Fruit fly (Drosophila melanogaster): ENCODE results near the gene Hira.

DNA sequence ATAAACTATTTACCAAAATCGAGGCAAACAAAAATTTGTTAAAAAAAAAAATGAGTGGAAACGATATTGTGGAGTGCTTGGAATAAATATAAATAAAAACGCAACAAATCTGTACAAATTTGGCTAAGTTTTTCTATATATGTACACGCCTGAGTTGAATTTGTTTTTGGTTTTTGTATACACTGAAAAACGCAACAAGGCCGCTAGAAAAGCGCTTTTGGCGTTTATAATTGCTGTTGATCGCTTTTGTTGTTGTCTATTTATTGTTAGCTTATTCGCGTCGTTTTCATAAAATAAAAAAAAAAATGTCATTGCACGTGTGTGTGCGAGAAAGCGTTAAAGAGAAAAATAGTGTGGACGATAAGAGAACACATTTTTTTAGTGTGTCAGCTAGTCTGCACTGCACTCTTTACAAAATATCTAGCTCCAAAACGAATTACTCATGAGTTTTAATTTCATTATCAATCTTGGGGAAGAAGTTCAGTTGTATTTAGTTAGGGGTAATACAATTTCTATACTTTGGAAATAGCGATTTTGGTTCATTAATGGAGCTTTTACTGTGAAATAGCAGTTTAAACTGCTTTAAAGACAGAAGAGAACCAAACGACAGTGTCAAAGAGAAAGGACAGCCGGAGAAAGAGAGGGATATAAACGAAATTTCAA lies 26.4 kb upstream of the Hira start:
- no peak for TF ChIP-seq CG17385 (GFP tag; optimal IDR thresholded peaks at IDR 0.05)
- TF ChIP-seq usp (GFP tag; optimal IDR thresholded peaks at IDR 0.05): no peak
- TF ChIP-seq maf-S (GFP tag; optimal IDR thresholded peaks at IDR 0.05): no peak
- no peak for TF ChIP-seq CG1024 (GFP tag; IDR thresholded peaks at IDR 0.05)
- no peak for TF ChIP-seq nom (GFP tag; optimal IDR thresholded peaks at IDR 0.05)
- TF ChIP-seq inv (GFP tag; IDR thresholded peaks at IDR 0.05; ENCODE audit: partially characterized antibody): no peak
- TF ChIP-seq fd3F (GFP tag; optimal IDR thresholded peaks at IDR 0.05): no peak
- no peak for TF ChIP-seq CG9609 (GFP tag; optimal IDR thresholded peaks at IDR 0.05)
- no peak for TF ChIP-seq dysf (GFP tag; IDR thresholded peaks at IDR 0.05)
